Fruit fly (Drosophila melanogaster) whole organism, embryonic: ENCODE results near the gene Rpn11.
A peak's percentile ranks its signal among the peaks of the same experiment; 100 is the strongest.

Experiments
- Bdp1 ChIP-seq: fragments of 200-800 bp; sonication (Bioruptor generic); optimal IDR thresholded peaks from 3 replicates; lab custom pipeline; 2016; ENCODE audit warnings: missing biosample characterization, missing genetic modification characterization
- Blimp-1 ChIP-seq: fragments of 200-800 bp; sonication (Bioruptor generic); optimal IDR thresholded peaks from 3 replicates; lab custom pipeline; 2018; ENCODE audit warnings: missing biosample characterization, missing genetic modification characterization, mild to moderate bottlenecking, moderate library complexity, missing genetic modification reagents
- CG10979 ChIP-seq: fragments of 200-800 bp; sonication (Bioruptor generic); optimal IDR thresholded peaks from 2 replicates; lab custom pipeline; 2018; ENCODE audit warnings: missing biosample characterization, mild to moderate bottlenecking, missing genetic modification characterization, moderate library complexity
- CG11696 ChIP-seq: fragments of 200-800 bp; sonication (Bioruptor generic); IDR thresholded peaks from 2 replicates; pipeline ENCODE4 v1.3.6; 2022; ENCODE audit warnings: missing biosample characterization, missing genetic modification characterization
- CG12071 ChIP-seq: fragments of 200-800 bp; sonication (Bioruptor generic); optimal IDR thresholded peaks from 3 replicates; lab custom pipeline; 2018; ENCODE audit warnings: missing biosample characterization, mild to moderate bottlenecking, missing genetic modification characterization
- CG12391 ChIP-seq: fragments of 200-800 bp; sonication (Bioruptor generic); optimal IDR thresholded peaks from 3 replicates; lab custom pipeline; 2018; ENCODE audit warnings: missing biosample characterization, mild to moderate bottlenecking, missing genetic modification characterization, moderate library complexity
- CG12744 ChIP-seq: fragments of 200-800 bp; sonication (Bioruptor generic); optimal IDR thresholded peaks from 2 replicates; lab custom pipeline; 2016; ENCODE audit warnings: missing biosample characterization, missing genetic modification characterization
- CG13424 ChIP-seq: fragments of 200-800 bp; sonication (Bioruptor generic); optimal IDR thresholded peaks from 2 replicates; lab custom pipeline; 2019; ENCODE audit warnings: missing biosample characterization, mild to moderate bottlenecking, missing genetic modification characterization, moderate library complexity
- CG15269 ChIP-seq: fragments of 200-800 bp; sonication (Bioruptor generic); optimal IDR thresholded peaks from 2 replicates; lab custom pipeline; 2018; ENCODE audit warnings: missing biosample characterization, mild to moderate bottlenecking, missing genetic modification characterization, moderate library complexity
- CG16779 ChIP-seq: fragments of 200-800 bp; sonication (Bioruptor generic); IDR thresholded peaks from 2 replicates; pipeline ENCODE4 v1.3.6; 2022; ENCODE audit warnings: missing biosample characterization, missing genetic modification characterization
- CG17829 ChIP-seq: fragments of 200-800 bp; optimal IDR thresholded peaks from 2 replicates; lab custom pipeline; 2019; ENCODE audit warnings: missing biosample characterization, mild to moderate bottlenecking, missing genetic modification characterization, moderate library complexity
- CG18262 ChIP-seq: fragments of 200-800 bp; optimal IDR thresholded peaks from 3 replicates; lab custom pipeline; 2019; ENCODE audit warnings: missing biosample characterization, mild to moderate bottlenecking, missing genetic modification characterization, moderate library complexity
- CG2678 ChIP-seq: fragments of 200-800 bp; sonication (Bioruptor generic); optimal IDR thresholded peaks from 3 replicates; lab custom pipeline; 2019; ENCODE audit warnings: missing biosample characterization, mild to moderate bottlenecking, missing genetic modification characterization, moderate library complexity
- CG30431 ChIP-seq: fragments of 200-800 bp; sonication (Bioruptor generic); optimal IDR thresholded peaks from 2 replicates; lab custom pipeline; 2017; ENCODE audit warnings: missing biosample characterization, missing genetic modification characterization
- CG31224 ChIP-seq: fragments of 200-800 bp; sonication (Bioruptor generic); IDR thresholded peaks from 2 replicates; pipeline ENCODE4 v1.3.6; 2022; ENCODE audit warnings: missing biosample characterization, missing genetic modification characterization
- CG3281 ChIP-seq: fragments of 200-800 bp; sonication (Bioruptor generic); optimal IDR thresholded peaks from 3 replicates; lab custom pipeline; 2017; ENCODE audit warnings: missing biosample characterization, mild to moderate bottlenecking, missing genetic modification characterization
- CG34422 ChIP-seq: fragments of 200-800 bp; sonication (Bioruptor generic); IDR thresholded peaks from 3 replicates; pipeline ENCODE4 v1.3.6; 2022; ENCODE audit warnings: missing biosample characterization, missing genetic modification characterization
- CG3995 ChIP-seq: fragments of 200-800 bp; sonication (Bioruptor generic); optimal IDR thresholded peaks from 3 replicates; lab custom pipeline; 2016; ENCODE audit warnings: missing biosample characterization, missing genetic modification characterization
- CG4707 ChIP-seq: fragments of 200-800 bp; sonication (Bioruptor generic); optimal IDR thresholded peaks from 2 replicates; lab custom pipeline; 2018; ENCODE audit warnings: missing biosample characterization, mild to moderate bottlenecking, missing genetic modification characterization, moderate library complexity
- CG5180 ChIP-seq: fragments of 200-800 bp; sonication (Bioruptor generic); optimal IDR thresholded peaks from 3 replicates; lab custom pipeline; 2017; ENCODE audit warnings: missing biosample characterization, missing genetic modification characterization, mild to moderate bottlenecking, moderate library complexity, missing genetic modification reagents
- CG6689 ChIP-seq: fragments of 200-800 bp; sonication (Bioruptor generic); IDR thresholded peaks from 2 replicates; pipeline ENCODE4 v1.3.6; 2022; ENCODE audit warnings: missing biosample characterization, missing genetic modification characterization
- CG6854 ChIP-seq: fragments of 200-800 bp; sonication (Bioruptor generic); optimal IDR thresholded peaks from 3 replicates; lab custom pipeline; 2017; ENCODE audit warnings: missing biosample characterization, mild to moderate bottlenecking, missing genetic modification characterization
- CG7357 ChIP-seq: fragments of 200-800 bp; sonication (Bioruptor generic); IDR thresholded peaks from 3 replicates; pipeline ENCODE4 v1.3.6; 2022; ENCODE audit warnings: missing biosample characterization, missing genetic modification characterization
- CG8944 ChIP-seq: fragments of 200-800 bp; sonication (Bioruptor generic); optimal IDR thresholded peaks from 3 replicates; lab custom pipeline; 2016; ENCODE audit warnings: missing biosample characterization, missing genetic modification characterization
- CHES-1-like ChIP-seq: fragments of 200-800 bp; sonication (Bioruptor generic); optimal IDR thresholded peaks from 2 replicates; lab custom pipeline; 2016; ENCODE audit warnings: missing biosample characterization, missing genetic modification characterization
- Hey ChIP-seq: fragments of 200-800 bp; sonication (Bioruptor generic); optimal IDR thresholded peaks from 3 replicates; lab custom pipeline; 2018; ENCODE audit warnings: missing biosample characterization, mild to moderate bottlenecking, missing genetic modification characterization
- Meics ChIP-seq: fragments of 200-800 bp; sonication (Bioruptor generic); optimal IDR thresholded peaks from 2 replicates; lab custom pipeline; 2017; ENCODE audit warnings: missing biosample characterization, mild to moderate bottlenecking, missing genetic modification characterization
- NK7.1 ChIP-seq: fragments of 200-800 bp; sonication (Bioruptor generic); optimal IDR thresholded peaks from 3 replicates; lab custom pipeline; 2016; ENCODE audit warnings: missing biosample characterization, missing genetic modification characterization
- Oli ChIP-seq: fragments of 200-800 bp; sonication (Bioruptor generic); optimal IDR thresholded peaks from 2 replicates; lab custom pipeline; 2018; ENCODE audit warnings: missing biosample characterization, mild to moderate bottlenecking, missing genetic modification characterization, moderate library complexity
- Opbp ChIP-seq: fragments of 200-800 bp; sonication (Bioruptor generic); IDR thresholded peaks from 3 replicates; pipeline ENCODE4 v1.3.6; 2022; ENCODE audit warnings: missing biosample characterization, missing genetic modification characterization; ENCODE audit not compliant: partially characterized antibody
- Optix ChIP-seq: fragments of 200-800 bp; sonication (Bioruptor generic); IDR thresholded peaks from 3 replicates; pipeline ENCODE4 v1.3.6; 2022; ENCODE audit warnings: missing biosample characterization, missing genetic modification characterization
- Sry-β ChIP-seq: fragments of 200-800 bp; sonication (Bioruptor generic); optimal IDR thresholded peaks from 2 replicates; lab custom pipeline; 2018; ENCODE audit warnings: missing biosample characterization, mild to moderate bottlenecking, missing genetic modification characterization, moderate library complexity
- abd-A ChIP-seq: fragments of 200-800 bp; sonication (Bioruptor generic); optimal IDR thresholded peaks from 3 replicates; lab custom pipeline; 2019; ENCODE audit warnings: missing biosample characterization, mild to moderate bottlenecking, missing genetic modification characterization, moderate library complexity
- az2 ChIP-seq: fragments of 200-800 bp; sonication (Bioruptor generic); optimal IDR thresholded peaks from 3 replicates; lab custom pipeline; 2016; ENCODE audit warnings: missing biosample characterization, missing genetic modification characterization
- fd3F ChIP-seq: fragments of 200-800 bp; sonication (Bioruptor generic); optimal IDR thresholded peaks from 2 replicates; lab custom pipeline; 2018; ENCODE audit warnings: missing biosample characterization, mild to moderate bottlenecking, missing genetic modification characterization, moderate library complexity
- gsb-n ChIP-seq: fragments of 200-800 bp; sonication (Bioruptor generic); optimal IDR thresholded peaks from 3 replicates; lab custom pipeline; 2018; ENCODE audit warnings: missing biosample characterization, mild to moderate bottlenecking, missing genetic modification characterization
- kah ChIP-seq: fragments of 200-800 bp; sonication (Bioruptor generic); optimal IDR thresholded peaks from 2 replicates; lab custom pipeline; 2018; ENCODE audit warnings: missing biosample characterization, mild to moderate bottlenecking, missing genetic modification characterization
- kni ChIP-seq: fragments of 200-800 bp; sonication (Bioruptor generic); optimal IDR thresholded peaks from 3 replicates; lab custom pipeline; 2017; ENCODE audit warnings: mild to moderate bottlenecking, missing biosample characterization, missing genetic modification reagents, missing genetic modification characterization
- nerfin-1 ChIP-seq: fragments of 200-800 bp; sonication (Bioruptor generic); optimal IDR thresholded peaks from 3 replicates; lab custom pipeline; 2019; ENCODE audit warnings: missing biosample characterization, mild to moderate bottlenecking, missing genetic modification characterization, moderate library complexity
- otp ChIP-seq: fragments of 200-800 bp; sonication (Bioruptor generic); IDR thresholded peaks from 3 replicates; pipeline ENCODE4, ENCODE4 v1.3.6; 2022; ENCODE audit warnings: missing biosample characterization, missing genetic modification characterization
- pfk ChIP-seq: fragments of 200-800 bp; sonication (Bioruptor generic); optimal IDR thresholded peaks from 2 replicates; lab custom pipeline; 2018; ENCODE audit warnings: missing biosample characterization, mild to moderate bottlenecking, missing genetic modification characterization, moderate library complexity
- phol ChIP-seq: fragments of 200-800 bp; sonication (Bioruptor generic); optimal IDR thresholded peaks from 3 replicates; lab custom pipeline; 2018; ENCODE audit warnings: missing biosample characterization, mild to moderate bottlenecking, missing genetic modification characterization, moderate library complexity
- prd ChIP-seq, 3 experiments: fragments of >200 bp in 2 of 3; fragments of 200-800 bp in 1 of 3; sonication (Bioruptor generic) in 1 of 3; optimal IDR thresholded peaks in 2 of 3; IDR thresholded peaks in 1 of 3; 2 replicates in 2 of 3; 3 replicates in 1 of 3; pipeline versions ENCODE4 v1.3.6 to Lab custom; 2017 to 2022; ENCODE audit warnings: missing biosample characterization in 1 of 3, missing genetic modification characterization in 1 of 3
- pum ChIP-seq: fragments of 200-800 bp; sonication (Bioruptor generic); optimal IDR thresholded peaks from 2 replicates; lab custom pipeline; 2016; ENCODE audit warnings: missing biosample characterization, missing genetic modification characterization
- sc ChIP-seq, 3 experiments: fragments of >200 bp in 2 of 3; fragments of 200-800 bp in 1 of 3; sonication (Bioruptor generic) in 1 of 3; optimal IDR thresholded peaks; 2 replicates in 2 of 3; 3 replicates in 1 of 3; lab custom pipeline; 2017; ENCODE audit warnings: mild to moderate bottlenecking in 1 of 3, missing biosample characterization in 1 of 3, missing genetic modification characterization in 1 of 3, missing genetic modification reagents in 1 of 3
- schlank ChIP-seq: fragments of 200-800 bp; sonication (Bioruptor generic); optimal IDR thresholded peaks from 2 replicates; lab custom pipeline; 2018; ENCODE audit warnings: missing biosample characterization, mild to moderate bottlenecking, missing genetic modification characterization
- slp2 ChIP-seq: fragments of 200-800 bp; sonication (Bioruptor generic); optimal IDR thresholded peaks from 2 replicates; lab custom pipeline; 2016; ENCODE audit warnings: missing biosample characterization, missing genetic modification characterization
- trh ChIP-seq: fragments of 200-800 bp; sonication (Bioruptor generic); optimal IDR thresholded peaks from 2 replicates; lab custom pipeline; 2016; ENCODE audit warnings: missing biosample characterization, missing genetic modification characterization

Rpn11 gene

DNA sequence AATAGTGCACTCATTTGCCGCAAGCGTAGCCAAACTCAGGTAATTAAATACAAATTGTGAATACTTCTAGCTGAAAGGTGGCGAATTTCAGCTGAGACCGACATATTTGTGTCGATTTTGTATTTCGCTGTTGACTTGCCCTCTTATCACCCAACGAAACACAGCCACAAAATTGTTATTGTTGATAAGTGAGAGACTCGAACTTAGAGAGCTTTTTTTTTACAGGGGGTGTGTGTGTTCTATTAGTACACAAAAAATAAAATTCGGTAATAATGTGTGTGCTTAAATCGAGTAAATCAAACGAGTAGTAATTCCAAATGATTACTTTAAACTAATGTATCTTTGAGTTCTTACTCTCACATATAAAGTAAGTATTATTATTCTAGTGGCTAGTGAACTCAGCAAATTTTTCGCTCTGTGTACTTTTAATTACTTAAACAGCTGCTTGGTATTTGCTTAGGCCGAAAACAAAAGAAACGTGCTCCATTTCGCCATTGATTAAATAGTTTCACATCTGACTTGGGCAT, 1.4 kb upstream of the Rpn11 start (continued):
- peak; percentile 14; the same call in 1 of the 2 replicates for TF ChIP-seq CG31224 (GFP tag; lab: Robert Waterston, UW)
- no peak for TF ChIP-seq trh
- no peak for TF ChIP-seq CG16779 (GFP tag; lab: Robert Waterston, UW)
- no peak for TF ChIP-seq pfk
- peak; percentile 63 for TF ChIP-seq CG15269 (tag; lab: Kevin White, UChicago)
- TF ChIP-seq prd (optimal IDR thresholded peaks at IDR 0.05; lab: Kevin White, UChicago) = no peak
- peak; percentile 54; the same call in 2 of the 3 replicates for TF ChIP-seq prd (GFP tag; IDR thresholded peaks at IDR 0.05; lab: Robert Waterston, UW)
- peak; percentile 23 for TF ChIP-seq phol (tag; lab: Kevin White, UChicago)
- TF ChIP-seq CG3995 = no peak
- peak; percentile 67 for TF ChIP-seq CHES-1-like (GFP tag; lab: Kevin White, UChicago)
- TF ChIP-seq Blimp-1 = peak; percentile 64
- TF ChIP-seq Bdp1 (GFP tag; lab: Kevin White, UChicago) = peak; percentile 32
- TF ChIP-seq CG5180 (GFP tag; lab: Kevin White, UChicago) = peak; percentile 10
- peak; percentile 6 for TF ChIP-seq Hey (tag; lab: Kevin White, UChicago)
- TF ChIP-seq CG18262 (tag; lab: Kevin White, UChicago) = peak; percentile 45
- TF ChIP-seq CG10979 = peak; percentile 66
- TF ChIP-seq CG8944 (GFP tag; lab: Kevin White, UChicago) = peak; percentile 12
- no peak for TF ChIP-seq Opbp (GFP tag; lab: Robert Waterston, UW)
- peak; percentile 32 for TF ChIP-seq slp2
- peak; percentile 56 for TF ChIP-seq CG13424 (tag; lab: Kevin White, UChicago)
- TF ChIP-seq CG6854 = peak; percentile 55
- TF ChIP-seq CG7357 (GFP tag; lab: Robert Waterston, UW) = 0 out of 3 replicates have a peak, but pooled peaks have one; percentile 33
- peak; percentile 69 for TF ChIP-seq schlank (tag; lab: Kevin White, UChicago)
- TF ChIP-seq pum (GFP tag; lab: Kevin White, UChicago) = peak; percentile 80
- TF ChIP-seq CG17829 = peak; percentile 30
- no peak for TF ChIP-seq Optix (GFP tag; lab: Robert Waterston, UW)
- TF ChIP-seq NK7.1 (GFP tag; lab: Kevin White, UChicago) = peak; percentile 70
- no peak for TF ChIP-seq sc (optimal IDR thresholded peaks at IDR 0.05; lab: Kevin White, UChicago)
- no peak for TF ChIP-seq sc (GFP tag; optimal IDR thresholded peaks at IDR 0.05; lab: Kevin White, UChicago)
- TF ChIP-seq CG2678 (tag; lab: Kevin White, UChicago) = peak; percentile 80
- peak; percentile 42 for TF ChIP-seq az2
- TF ChIP-seq CG4707 (GFP tag; lab: Kevin White, UChicago) = no peak
- peak; percentile 80 for TF ChIP-seq CG3281 (GFP tag; lab: Kevin White, UChicago)
- peak; percentile 82 for TF ChIP-seq otp (GFP tag; lab: Robert Waterston, UW)
- no peak for TF ChIP-seq CG30431
- TF ChIP-seq Sry-β (GFP tag; lab: Kevin White, UChicago) = no peak
- peak; percentile 54 for TF ChIP-seq Oli (tag; lab: Kevin White, UChicago)
- peak; percentile 9 for TF ChIP-seq fd3F (GFP tag; lab: Kevin White, UChicago)
- peak; percentile 0 for TF ChIP-seq kni (GFP tag; lab: Kevin White, UChicago)
- peak; percentile 65 for TF ChIP-seq CG12071 (GFP tag; lab: Kevin White, UChicago)
- TF ChIP-seq Meics (GFP tag; lab: Kevin White, UChicago) = peak; percentile 74
- peak; percentile 0 for TF ChIP-seq nerfin-1
- no peak for TF ChIP-seq abd-A (tag; lab: Kevin White, UChicago)
- TF ChIP-seq kah (GFP tag; lab: Kevin White, UChicago) = no peak
- peak; percentile 32; the same call in 1 of the 2 replicates for TF ChIP-seq CG11696 (GFP tag; lab: Robert Waterston, UW)
- peak; percentile 32 for TF ChIP-seq gsb-n (tag; lab: Kevin White, UChicago)
- peak; percentile 65 for TF ChIP-seq CG12391
- TF ChIP-seq CG12744 (GFP tag; lab: Kevin White, UChicago) = peak; percentile 41
- no peak for TF ChIP-seq CG34422 (GFP tag; lab: Robert Waterston, UW)
- TF ChIP-seq CG6689 (GFP tag; lab: Robert Waterston, UW) = peak; percentile 40; the same call in 1 of the 2 replicates
